Fruit fly (Drosophila melanogaster) whole organism, embryonic: Measurements from ENCODE around the gene CG14329.
A peak's percentile ranks its signal among the peaks of the same experiment; 100 is the strongest.

Source experiments
- Ada2b ChIP-seq: fragments of 200-800 bp; sonication (Bioruptor generic); IDR thresholded peaks from 2 replicates; pipeline ENCODE4 v1.3.6; 2022; ENCODE audit warnings: missing biosample characterization, missing genetic modification characterization
- Awh ChIP-seq: fragments of 200-800 bp; sonication (Bioruptor generic); IDR thresholded peaks from 2 replicates; pipeline ENCODE4, ENCODE4 v1.3.6; 2022; ENCODE audit warnings: missing biosample characterization, missing genetic modification characterization
- B-H2 ChIP-seq: fragments of 200-800 bp; sonication (Bioruptor generic); optimal IDR thresholded peaks from 2 replicates; lab custom pipeline; 2018; ENCODE audit warnings: missing biosample characterization, mild to moderate bottlenecking, missing genetic modification characterization
- Bgb ChIP-seq: fragments of 200-800 bp; sonication (Bioruptor generic); IDR thresholded peaks from 2 replicates; pipeline ENCODE4 v1.3.6; 2022; ENCODE audit warnings: missing biosample characterization, missing genetic modification characterization; ENCODE audit not compliant: partially characterized antibody
- CG11504 ChIP-seq: fragments of 200-800 bp; sonication (Bioruptor generic); optimal IDR thresholded peaks from 3 replicates; lab custom pipeline; 2019; ENCODE audit warnings: missing biosample characterization, mild to moderate bottlenecking, missing genetic modification characterization, moderate library complexity
- CG13894 ChIP-seq: fragments of 200-800 bp; sonication (Bioruptor generic); optimal IDR thresholded peaks from 3 replicates; lab custom pipeline; 2018; ENCODE audit warnings: missing biosample characterization, mild to moderate bottlenecking, missing genetic modification characterization, moderate library complexity
- CG14667 ChIP-seq: fragments of 200-800 bp; sonication (Bioruptor generic); IDR thresholded peaks from 2 replicates; pipeline ENCODE4 v1.3.6; 2022; ENCODE audit warnings: missing biosample characterization, missing genetic modification characterization
- CG15601 ChIP-seq: fragments of 200-800 bp; sonication (Bioruptor generic); optimal IDR thresholded peaks from 3 replicates; lab custom pipeline; 2019; ENCODE audit warnings: missing biosample characterization, mild to moderate bottlenecking, missing genetic modification characterization, moderate library complexity
- CG1603 ChIP-seq: fragments of 200-800 bp; sonication (Bioruptor generic); optimal IDR thresholded peaks from 2 replicates; lab custom pipeline; 2019; ENCODE audit warnings: missing biosample characterization, mild to moderate bottlenecking, missing genetic modification characterization, moderate library complexity
- CG16863 ChIP-seq: fragments of 200-800 bp; sonication (Bioruptor generic); optimal IDR thresholded peaks from 3 replicates; lab custom pipeline; 2016; ENCODE audit warnings: missing biosample characterization, missing genetic modification characterization
- CG17568 ChIP-seq: fragments of 200-800 bp; sonication (Bioruptor generic); optimal IDR thresholded peaks from 2 replicates; lab custom pipeline; 2018; ENCODE audit warnings: missing biosample characterization, mild to moderate bottlenecking, missing genetic modification characterization, moderate library complexity
- CG17829 ChIP-seq: fragments of 200-800 bp; optimal IDR thresholded peaks from 2 replicates; lab custom pipeline; 2019; ENCODE audit warnings: missing biosample characterization, mild to moderate bottlenecking, missing genetic modification characterization, moderate library complexity
- CG17912 ChIP-seq: fragments of 200-800 bp; sonication (Bioruptor generic); optimal IDR thresholded peaks from 2 replicates; lab custom pipeline; 2018; ENCODE audit warnings: missing biosample characterization, mild to moderate bottlenecking, missing genetic modification characterization
- CG2129 ChIP-seq: fragments of 200-800 bp; sonication (Bioruptor generic); IDR thresholded peaks from 2 replicates; pipeline ENCODE4 v1.3.6; 2022; ENCODE audit warnings: missing biosample characterization, missing genetic modification characterization; ENCODE audit not compliant: partially characterized antibody
- CG3281 ChIP-seq: fragments of 200-800 bp; sonication (Bioruptor generic); optimal IDR thresholded peaks from 3 replicates; lab custom pipeline; 2017; ENCODE audit warnings: missing biosample characterization, mild to moderate bottlenecking, missing genetic modification characterization
- CG34376 ChIP-seq: fragments of 200-800 bp; sonication (Bioruptor generic); optimal IDR thresholded peaks from 2 replicates; lab custom pipeline; 2018; ENCODE audit warnings: missing biosample characterization, mild to moderate bottlenecking, missing genetic modification characterization
- CG3726 ChIP-seq: fragments of 200-800 bp; sonication (Bioruptor generic); IDR thresholded peaks from 3 replicates; pipeline ENCODE4, ENCODE4 v1.3.6; 2022; ENCODE audit warnings: missing biosample characterization, missing genetic modification characterization
- CG6272 ChIP-seq: fragments of 200-800 bp; sonication (Bioruptor generic); IDR thresholded peaks from 2 replicates; pipeline ENCODE4 v1.3.6; 2022; ENCODE audit warnings: missing biosample characterization, missing genetic modification characterization
- CG9727 ChIP-seq: fragments of 200-800 bp; sonication (Bioruptor generic); optimal IDR thresholded peaks from 3 replicates; lab custom pipeline; 2017; ENCODE audit warnings: missing biosample characterization, mild to moderate bottlenecking, missing genetic modification characterization
- Deaf1 ChIP-seq: fragments of 200-800 bp; optimal IDR thresholded peaks from 3 replicates; lab custom pipeline; 2019; ENCODE audit warnings: missing biosample characterization, mild to moderate bottlenecking, missing genetic modification characterization, moderate library complexity
- Dfd ChIP-seq, 2 experiments: fragments of >200 bp; optimal IDR thresholded peaks; 2 replicates each; lab custom pipeline; 2017; ENCODE audit warnings: missing biosample characterization in 2 of 2, missing genetic modification characterization in 2 of 2
- H15 ChIP-seq: fragments of 200-800 bp; sonication (Bioruptor generic); IDR thresholded peaks from 3 replicates; pipeline ENCODE4 v1.3.6; 2022; ENCODE audit warnings: missing biosample characterization, missing genetic modification characterization
- HLH3B ChIP-seq: fragments of 200-800 bp; sonication (Bioruptor generic); IDR thresholded peaks from 2 replicates; pipeline ENCODE4 v1.3.6; 2022; ENCODE audit warnings: missing biosample characterization, missing genetic modification characterization
- HLH4C ChIP-seq: fragments of 200-800 bp; sonication (Bioruptor generic); IDR thresholded peaks from 3 replicates; pipeline ENCODE4 v1.3.6; 2022; ENCODE audit warnings: missing biosample characterization, missing genetic modification characterization; ENCODE audit not compliant: partially characterized antibody
- Hmr ChIP-seq: fragments of 200-800 bp; sonication (Bioruptor generic); optimal IDR thresholded peaks from 3 replicates; lab custom pipeline; 2017; ENCODE audit warnings: mild to moderate bottlenecking, missing biosample characterization, missing genetic modification reagents, missing genetic modification characterization
- Hr51 ChIP-seq, 2 experiments: fragments of 200-800 bp; sonication (Bioruptor generic); optimal IDR thresholded peaks; 2 replicates in 1 of 2; 3 replicates in 1 of 2; lab custom pipeline; 2016 to 2018; ENCODE audit warnings: missing biosample characterization in 2 of 2, missing genetic modification characterization in 2 of 2, mild to moderate bottlenecking in 1 of 2, moderate library complexity in 1 of 2
- Trl ChIP-seq, 3 experiments: fragments of >200 bp in 2 of 3; fragments of 200-800 bp in 1 of 3; sonication (Bioruptor generic) in 1 of 3; optimal IDR thresholded peaks; 2 replicates in 1 of 3; 3 replicates in 2 of 3; lab custom pipeline; 2016 to 2017; ENCODE audit warnings: missing biosample characterization in 1 of 3, missing genetic modification characterization in 1 of 3
- ato ChIP-seq: fragments of 200-800 bp; sonication (Bioruptor generic); IDR thresholded peaks from 2 replicates; pipeline ENCODE4 v1.3.6; 2022; ENCODE audit warnings: missing biosample characterization, missing genetic modification characterization; ENCODE audit not compliant: partially characterized antibody
- bbx ChIP-seq: fragments of 200-800 bp; sonication (Bioruptor generic); IDR thresholded peaks from 2 replicates; pipeline ENCODE4 v1.3.6; 2022; ENCODE audit warnings: missing biosample characterization, missing genetic modification characterization; ENCODE audit not compliant: partially characterized antibody
- bsh ChIP-seq, 2 experiments: fragments of 200-800 bp; sonication (Bioruptor generic); optimal IDR thresholded peaks; 2 replicates each; lab custom pipeline; 2017 to 2018; ENCODE audit warnings: mild to moderate bottlenecking in 2 of 2, missing biosample characterization in 2 of 2, missing genetic modification characterization in 2 of 2, moderate library complexity in 1 of 2
- gem ChIP-seq: fragments of 200-800 bp; sonication (Bioruptor generic); optimal IDR thresholded peaks from 2 replicates; lab custom pipeline; 2019; ENCODE audit warnings: missing biosample characterization, mild to moderate bottlenecking, missing genetic modification characterization, moderate library complexity
- knrl ChIP-seq: fragments of 200-800 bp; sonication (Bioruptor generic); IDR thresholded peaks from 3 replicates; pipeline ENCODE4 v1.3.6; 2022; ENCODE audit warnings: missing biosample characterization, missing genetic modification characterization; ENCODE audit not compliant: partially characterized antibody
- lab ChIP-seq: fragments of 200-800 bp; sonication (Bioruptor generic); optimal IDR thresholded peaks from 3 replicates; lab custom pipeline; 2017; ENCODE audit warnings: missing biosample characterization, missing genetic modification characterization, mild to moderate bottlenecking, moderate library complexity, missing genetic modification reagents
- oc ChIP-seq: fragments of 200-800 bp; sonication (Bioruptor generic); optimal IDR thresholded peaks from 2 replicates; lab custom pipeline; 2018; ENCODE audit warnings: missing biosample characterization, mild to moderate bottlenecking, missing genetic modification characterization, moderate library complexity
- peb ChIP-seq: fragments of 200-800 bp; sonication (Bioruptor generic); IDR thresholded peaks from 2 replicates; pipeline ENCODE4 v1.3.6; 2022; ENCODE audit warnings: missing biosample characterization, missing genetic modification characterization
- pita ChIP-seq: fragments of 200-800 bp; sonication (Bioruptor generic); optimal IDR thresholded peaks from 2 replicates; lab custom pipeline; 2017; ENCODE audit warnings: missing biosample characterization, mild to moderate bottlenecking, missing genetic modification characterization
- pnt ChIP-seq: fragments of 200-800 bp; sonication (Bioruptor generic); optimal IDR thresholded peaks from 3 replicates; lab custom pipeline; 2016; ENCODE audit warnings: missing biosample characterization, missing genetic modification characterization
- run ChIP-seq: fragments of 200-800 bp; sonication (Bioruptor generic); optimal IDR thresholded peaks from 3 replicates; lab custom pipeline; 2018; ENCODE audit warnings: missing biosample characterization, mild to moderate bottlenecking, missing genetic modification characterization
- shn ChIP-seq: fragments of 200-800 bp; sonication (Bioruptor generic); optimal IDR thresholded peaks from 3 replicates; lab custom pipeline; 2016; ENCODE audit warnings: missing biosample characterization, missing genetic modification characterization
- slbo ChIP-seq: fragments of 200-800 bp; sonication (Bioruptor generic); IDR thresholded peaks from 2 replicates; pipeline ENCODE4 v1.3.6; 2022; ENCODE audit warnings: missing biosample characterization, missing genetic modification characterization
- stc ChIP-seq: fragments of 200-800 bp; sonication (Bioruptor generic); IDR thresholded peaks from 2 replicates; pipeline ENCODE4 v1.3.6; 2022; ENCODE audit warnings: missing biosample characterization, missing genetic modification characterization
- stwl ChIP-seq: fragments of 200-800 bp; sonication (Bioruptor generic); optimal IDR thresholded peaks from 3 replicates; lab custom pipeline; 2018; ENCODE audit warnings: missing biosample characterization, mild to moderate bottlenecking, missing genetic modification characterization, moderate library complexity
- tna ChIP-seq: fragments of 200-800 bp; sonication (Bioruptor generic); IDR thresholded peaks from 2 replicates; pipeline ENCODE4 v1.3.6; 2022; ENCODE audit warnings: missing biosample characterization, missing genetic modification characterization; ENCODE audit not compliant: partially characterized antibody
- vnd ChIP-seq: fragments of 200-800 bp; sonication (Bioruptor generic); IDR thresholded peaks from 3 replicates; pipeline ENCODE4 v1.3.6; 2022; ENCODE audit warnings: missing biosample characterization, missing genetic modification characterization; ENCODE audit not compliant: partially characterized antibody

The CG14329 gene

DNA sequence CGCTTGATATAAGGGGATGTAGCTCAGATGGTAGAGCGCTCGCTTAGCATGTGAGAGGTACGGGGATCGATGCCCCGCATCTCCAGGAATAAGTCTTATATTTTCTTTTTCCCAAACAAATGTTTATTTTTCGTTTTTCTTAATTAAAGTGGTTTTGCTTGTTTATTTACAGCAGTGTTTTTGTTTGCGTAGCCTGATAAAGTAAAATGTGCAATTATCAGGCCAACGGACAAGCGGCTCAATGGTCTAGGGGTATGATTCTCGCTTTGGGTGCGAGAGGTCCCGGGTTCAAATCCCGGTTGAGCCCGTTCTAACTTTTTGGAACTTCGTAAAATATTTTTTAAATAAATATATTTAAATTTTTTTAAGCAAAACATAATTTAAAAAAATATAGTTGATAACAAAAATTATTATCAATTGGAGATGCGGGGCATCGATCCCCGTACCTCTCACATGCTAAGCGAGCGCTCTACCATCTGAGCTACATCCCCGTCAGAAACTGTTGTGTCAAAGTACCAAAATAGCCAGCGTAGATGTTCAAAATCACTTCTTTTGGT, 10.6 kb downstream of the CG14329 start (continued):
- TF ChIP-seq CG17912 (GFP tag; lab: Kevin White, UChicago) (no peak), CG34376 (peak; percentile 33), ato (GFP tag; lab: Robert Waterston, UW) (peak; percentile 90), stc (GFP tag; lab: Robert Waterston, UW) (peak; percentile 21; the same call in 1 of the 2 replicates), B-H2 (GFP tag; lab: Kevin White, UChicago) (no peak), CG2129 (GFP tag; lab: Robert Waterston, UW) (peak; percentile 22; the same call in 1 of the 2 replicates), Hmr (GFP tag; lab: Kevin White, UChicago) (no peak), CG3726 (no peak), bsh (GFP tag; optimal IDR thresholded peaks at IDR 0.05; lab: Kevin White, UChicago) (peak; percentile 1 to 49), stwl (tag; lab: Kevin White, UChicago) (no peak), peb (no peak), shn (GFP tag; lab: Kevin White, UChicago) (no peak), CG16863 (GFP tag; lab: Kevin White, UChicago) (no peak), Ada2b (GFP tag; lab: Robert Waterston, UW) (no peak), slbo (GFP tag; lab: Robert Waterston, UW) (no peak), CG13894 (tag; lab: Kevin White, UChicago) (peak; percentile 23), vnd (peak; percentile 82), HLH4C (GFP tag; lab: Robert Waterston, UW) (peak; percentile 89), Dfd (GFP tag; optimal IDR thresholded peaks at IDR 0.05; lab: Kevin White, UChicago) (no peak), tna (peak; percentile 87), knrl (GFP tag; lab: Robert Waterston, UW) (peak; percentile 80), pnt (GFP tag; lab: Kevin White, UChicago) (no peak), Deaf1 (tag; lab: Kevin White, UChicago) (no peak), run (tag; lab: Kevin White, UChicago) (no peak), bbx (GFP tag; lab: Robert Waterston, UW) (peak; percentile 91), CG17568 (GFP tag; lab: Kevin White, UChicago) (peak; percentile 46), lab (GFP tag; lab: Kevin White, UChicago) (peak; percentile 0), oc (tag; lab: Kevin White, UChicago) (peak; percentile 7), CG9727 (GFP tag; lab: Kevin White, UChicago) (no peak), HLH3B (GFP tag; lab: Robert Waterston, UW) (no peak), CG3281 (peak; percentile 18), pita (GFP tag; lab: Kevin White, UChicago) (no peak), Bgb (GFP tag; lab: Robert Waterston, UW) (peak; percentile 86), CG14667 (GFP tag; lab: Robert Waterston, UW) (no peak), CG11504 (tag; lab: Kevin White, UChicago) (peak; percentile 4), Trl (optimal IDR thresholded peaks at IDR 0.05; lab: Kevin White, UChicago) (no peak), Trl (GFP tag; optimal IDR thresholded peaks at IDR 0.05; lab: Kevin White, UChicago) (no peak), H15 (GFP tag; lab: Robert Waterston, UW) (no peak), CG6272 (GFP tag; lab: Robert Waterston, UW) (no peak), gem (tag; lab: Kevin White, UChicago) (peak; percentile 8), CG15601 (peak; percentile 6), CG1603 (tag; lab: Kevin White, UChicago) (no peak), Hr51 (GFP tag; optimal IDR thresholded peaks at IDR 0.05; lab: Kevin White, UChicago) (no peak), CG17829 (tag; lab: Kevin White, UChicago) (peak; percentile 56), Awh (GFP tag; lab: Robert Waterston, UW) (no peak)
